Worm (Caenorhabditis elegans) whole organism, early embryonic: ENCODE measurements around the gene K08D10.14.
"Not testable (repeated sequence)": the region's sequence is repeated elsewhere in the genome, so short reads cannot be mapped to it uniquely, and the experiment has no call there.

Source experiments
- B0310.2 ChIP-seq: sonication (generic microtip); optimal IDR thresholded peaks from 2 replicates; lab custom pipeline; 2016; ENCODE audit warnings: mild to moderate bottlenecking, missing genetic modification characterization, missing compliant biosample characterization
- F13C5.2 ChIP-seq: sonication (generic microtip); optimal IDR thresholded peaks from 2 replicates; lab custom pipeline; 2017; ENCODE audit warnings: mild to moderate bottlenecking, missing genetic modification characterization, inconsistent platforms, missing compliant biosample characterization
- aly-1 ChIP-seq: sonication (generic microtip); optimal IDR thresholded peaks from 2 replicates; lab custom pipeline; 2016; ENCODE audit warnings: missing genetic modification characterization, missing compliant biosample characterization
- ama-1 ChIP-seq: fragments of 150-350 bp; optimal IDR thresholded peaks from 2 replicates; lab custom pipeline; 2014
- ceh-13 ChIP-seq: fragments of 200-800 bp; sonication (Bioruptor generic); optimal IDR thresholded peaks from 2 replicates; lab custom pipeline; 2018; ENCODE audit warnings: mild to moderate bottlenecking, missing genetic modification characterization, missing compliant biosample characterization
- ceh-36 ChIP-seq: sonication (generic microtip); optimal IDR thresholded peaks from 2 replicates; lab custom pipeline; 2016; ENCODE audit warnings: missing genetic modification characterization, inconsistent platforms, missing compliant biosample characterization
- ets-7 ChIP-seq: sonication (generic microtip); optimal IDR thresholded peaks from 2 replicates; lab custom pipeline; 2016; ENCODE audit warnings: missing genotype, missing genetic modification characterization, missing compliant biosample characterization
- flt-1 ChIP-seq: fragments of 200-800 bp; sonication (Bioruptor generic); IDR thresholded peaks from 2 replicates; pipeline ENCODE4 v1.3.6; 2022; ENCODE audit warnings: missing genetic modification characterization, missing compliant biosample characterization
- hmbx-1 ChIP-seq: sonication (generic microtip); optimal IDR thresholded peaks from 2 replicates; lab custom pipeline; 2016; ENCODE audit warnings: mild to moderate bottlenecking, missing genetic modification characterization, missing compliant biosample characterization
- hmg-4 ChIP-seq: fragments of 200-800 bp; sonication (Bioruptor generic); optimal IDR thresholded peaks from 2 replicates; lab custom pipeline; 2018; ENCODE audit warnings: mild to moderate bottlenecking, missing genetic modification characterization, missing compliant biosample characterization
- hnd-1 ChIP-seq: sonication (generic microtip); optimal IDR thresholded peaks from 2 replicates; lab custom pipeline; 2016; ENCODE audit warnings: missing genetic modification characterization, missing compliant biosample characterization
- pes-1 ChIP-seq: fragments of 200-800 bp; sonication (Bioruptor generic); IDR thresholded peaks from 2 replicates; pipeline ENCODE4 v1.3.6; 2022; ENCODE audit warnings: missing genetic modification reagents, missing genetic modification characterization, missing compliant biosample characterization
- scrt-1 ChIP-seq: fragments of 200-800 bp; sonication (Bioruptor generic); IDR thresholded peaks from 2 replicates; pipeline ENCODE4 v1.3.6; 2022; ENCODE audit warnings: missing genetic modification characterization, missing compliant biosample characterization
- sea-1 ChIP-seq: fragments of 200-800 bp; sonication (Bioruptor generic); conservative IDR thresholded peaks from 2 replicates; pipeline ENCODE4 v1.3.6; 2022; ENCODE audit warnings: missing genetic modification characterization, missing compliant biosample characterization
- tbx-11 ChIP-seq: fragments of 200-800 bp; sonication (Bioruptor generic); IDR thresholded peaks from 2 replicates; pipeline ENCODE4 v1.3.6; 2022; ENCODE audit warnings: missing genetic modification characterization, missing compliant biosample characterization
- tbx-37 ChIP-seq: fragments of 200-800 bp; sonication (Bioruptor generic); conservative IDR thresholded peaks from 2 replicates; pipeline ENCODE4 v1.3.6; 2022; ENCODE audit warnings: missing genetic modification reagents, missing genetic modification characterization, missing compliant biosample characterization
- tra-4 ChIP-seq: sonication (generic microtip); optimal IDR thresholded peaks from 2 replicates; lab custom pipeline; 2017; ENCODE audit warnings: missing genetic modification characterization, missing compliant biosample characterization

K08D10.14 gene

ce11 chrIV:4121055-4121454, 33.7 kb upstream of the K08D10.14 start:
- TF ChIP-seq ama-1 (lab: Kevin White, UChicago) (no peak), tbx-37 (no peak), ets-7 (tag; lab: Kevin White, UChicago) (no peak), tbx-11 (GFP tag; lab: Robert Waterston, UW) (no peak), hmg-4 (GFP tag; lab: Kevin White, UChicago) (no peak), tra-4 (tag; lab: Kevin White, UChicago) (no peak), hnd-1 (no peak), sea-1 (GFP tag; lab: Robert Waterston, UW) (no peak), hmbx-1 (tag; lab: Kevin White, UChicago) (no peak), F13C5.2 (tag; lab: Kevin White, UChicago) (no peak), B0310.2 (no peak), scrt-1 (no peak), pes-1 (no peak), ceh-36 (tag; lab: Kevin White, UChicago) (no peak)

- no peak for TF ChIP-seq pes-1
- no peak for TF ChIP-seq flt-1
- TF ChIP-seq tbx-11 (GFP tag; lab: Robert Waterston, UW), result no peak
- no peak for TF ChIP-seq ets-7 (tag; lab: Kevin White, UChicago)
- no peak for TF ChIP-seq hmbx-1 (tag; lab: Kevin White, UChicago)
- TF ChIP-seq ama-1 (lab: Kevin White, UChicago), result no peak
These were observed 31.7 kb upstream of the K08D10.14 start, which contains the start of gene mul-1 for ce11 chrIV:4123083-4123482. Gene mul-1 (minus strand): TSS chrIV:4123166.

- TF ChIP-seq tra-4 (tag; lab: Kevin White, UChicago); hnd-1; ceh-36 (tag; lab: Kevin White, UChicago): not testable (repeated sequence)
These were observed 29.1 kb upstream of the K08D10.14 start, which contains the start of gene F49F1.7 for ce11 chrIV:4125657-4126056. Gene F49F1.7 (minus strand): TSS chrIV:4125757.

DNA sequence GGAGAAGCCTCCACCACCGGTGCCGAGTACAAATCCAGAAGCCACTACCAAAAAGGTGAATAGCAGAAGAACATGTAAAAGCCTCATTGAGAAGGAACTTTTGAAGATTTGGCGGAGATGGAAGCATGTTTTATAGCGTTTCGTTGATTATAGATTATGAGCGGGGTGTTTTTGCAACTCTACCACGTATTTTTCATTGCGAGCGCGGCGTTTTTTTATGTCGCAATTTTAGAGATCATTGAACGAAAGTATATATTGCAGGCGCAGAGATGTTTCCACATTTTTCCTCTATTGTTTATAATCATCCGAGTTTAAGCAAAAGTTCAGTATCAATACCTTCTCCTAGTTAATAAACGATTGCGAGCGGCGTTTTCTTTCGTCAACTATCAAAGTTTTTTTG, 19.0 kb upstream of the K08D10.14 start, which contains the start of gene F49F1.17:
Gene F49F1.17, minus strand, starts transcription at position 101 of the 400 bp plus-strand sequence.
- TF ChIP-seq ets-7 (tag; lab: Kevin White, UChicago) (no peak), tbx-37 (no peak), flt-1 (no peak), pes-1 (no peak), aly-1 (tag; lab: Kevin White, UChicago) (no peak), hnd-1 (no peak), F13C5.2 (tag; lab: Kevin White, UChicago) (no peak), ceh-36 (tag; lab: Kevin White, UChicago) (no peak), tra-4 (tag; lab: Kevin White, UChicago) (no peak), sea-1 (GFP tag; lab: Robert Waterston, UW) (no peak), ama-1 (lab: Kevin White, UChicago) (no peak), scrt-1 (no peak)

DNA sequence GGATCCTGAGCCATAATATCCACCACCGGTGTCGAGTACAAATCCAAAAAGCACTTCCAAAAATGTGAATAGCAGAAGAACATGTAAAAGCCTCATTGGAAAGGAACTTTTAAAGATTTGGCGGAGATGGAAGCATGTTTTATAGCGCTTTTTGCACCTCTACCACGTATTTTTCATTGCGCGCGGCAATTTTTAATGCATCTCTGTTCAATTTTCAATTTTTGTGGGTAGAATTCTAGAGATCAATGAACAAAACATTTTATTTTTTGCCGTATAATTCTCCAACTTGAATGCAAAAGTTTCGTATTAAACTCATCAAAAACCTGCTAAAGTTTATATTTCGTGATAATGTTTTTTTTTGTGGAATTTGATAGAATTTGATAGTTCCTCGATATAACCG, 17.3 kb upstream of the K08D10.14 start, which contains the start of gene F49F1.9:
Gene F49F1.9, minus strand, starts transcription at position 101 of the 400 bp plus-strand sequence.
- TF ChIP-seq ets-7 (tag; lab: Kevin White, UChicago) (no peak), hmg-4 (GFP tag; lab: Kevin White, UChicago) (no peak)

ce11 chrIV:4139022-4139421, 15.7 kb upstream of the K08D10.14 start, which contains the start of gene F49F1.10:
Gene F49F1.10 (minus strand): TSS chrIV:4139122.
- TF ChIP-seq ceh-36 (tag; lab: Kevin White, UChicago), result no peak
- TF ChIP-seq F13C5.2 (tag; lab: Kevin White, UChicago), result no peak
- no peak for TF ChIP-seq scrt-1
- no peak for TF ChIP-seq aly-1 (tag; lab: Kevin White, UChicago)
- TF ChIP-seq hmbx-1 (tag; lab: Kevin White, UChicago), result no peak
- TF ChIP-seq sea-1 (GFP tag; lab: Robert Waterston, UW), result no peak
- no peak for TF ChIP-seq B0310.2
- TF ChIP-seq tbx-11 (GFP tag; lab: Robert Waterston, UW), result no peak
- TF ChIP-seq ama-1 (lab: Kevin White, UChicago), result no peak
- no peak for TF ChIP-seq tbx-37
- no peak for TF ChIP-seq ets-7 (tag; lab: Kevin White, UChicago)
- no peak for TF ChIP-seq flt-1
- no peak for TF ChIP-seq tra-4 (tag; lab: Kevin White, UChicago)

- TF ChIP-seq flt-1, result no peak
- TF ChIP-seq aly-1 (tag; lab: Kevin White, UChicago), result no peak
- TF ChIP-seq hmbx-1 (tag; lab: Kevin White, UChicago), result no peak
These were observed 14.5 kb upstream of the K08D10.14 start, which contains the start of gene F49F1.18 for ce11 chrIV:4140265-4140664. Gene F49F1.18 (minus strand): TSS chrIV:4140365.

DNA sequence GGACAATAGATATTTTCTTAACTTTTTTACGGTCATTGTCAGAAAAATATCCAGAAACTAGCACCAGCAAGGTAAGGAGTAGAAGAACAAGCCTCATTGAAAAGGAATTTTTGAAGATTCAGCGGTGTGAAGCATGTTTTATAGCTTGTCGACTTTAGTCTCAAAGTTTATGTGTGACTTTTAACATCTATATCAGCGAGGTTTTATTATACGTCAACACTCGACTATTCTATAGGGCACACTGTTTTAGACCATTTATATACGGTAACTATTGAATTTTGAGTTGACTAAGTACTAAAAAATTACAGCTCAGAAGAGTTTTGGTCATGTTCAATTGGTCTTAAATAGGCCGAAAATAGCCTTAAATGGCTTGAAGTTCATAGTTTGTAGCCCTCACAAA, 13.4 kb upstream of the K08D10.14 start, which contains the start of gene F49F1.11:
Gene F49F1.11, minus strand, starts transcription at position 101 of the 400 bp plus-strand sequence.
- no peak for TF ChIP-seq ets-7 (tag; lab: Kevin White, UChicago)
- no peak for TF ChIP-seq tra-4 (tag; lab: Kevin White, UChicago)
- no peak for TF ChIP-seq aly-1 (tag; lab: Kevin White, UChicago)
- no peak for TF ChIP-seq pes-1
- no peak for TF ChIP-seq tbx-11 (GFP tag; lab: Robert Waterston, UW)
- no peak for TF ChIP-seq B0310.2
- TF ChIP-seq ceh-36 (tag; lab: Kevin White, UChicago), result no peak
- TF ChIP-seq ama-1 (lab: Kevin White, UChicago), result no peak
- no peak for TF ChIP-seq scrt-1
- no peak for TF ChIP-seq hnd-1
- TF ChIP-seq hmbx-1 (tag; lab: Kevin White, UChicago), result no peak
- no peak for TF ChIP-seq tbx-37
- no peak for TF ChIP-seq sea-1 (GFP tag; lab: Robert Waterston, UW)
- TF ChIP-seq hmg-4 (GFP tag; lab: Kevin White, UChicago), result no peak
- no peak for TF ChIP-seq ceh-13 (GFP tag; lab: Kevin White, UChicago)
- TF ChIP-seq flt-1, result no peak
- TF ChIP-seq F13C5.2 (tag; lab: Kevin White, UChicago), result no peak
